Fruit fly (Drosophila melanogaster) whole organism, embryonic: ENCODE data around the gene CG43389.

ENCODE experiments used
- Atf-2 ChIP-seq: fragments of 200-800 bp; sonication (Bioruptor generic); optimal IDR thresholded peaks from 2 replicates; lab custom pipeline; 2016; ENCODE audit warnings: missing biosample characterization, missing genetic modification characterization
- CG10147 ChIP-seq: fragments of 200-800 bp; sonication (Bioruptor generic); optimal IDR thresholded peaks from 2 replicates; lab custom pipeline; 2019; ENCODE audit warnings: missing biosample characterization, mild to moderate bottlenecking, missing genetic modification characterization, moderate library complexity
- CG10462 ChIP-seq: fragments of 200-800 bp; sonication (Bioruptor generic); optimal IDR thresholded peaks from 2 replicates; lab custom pipeline; 2016; ENCODE audit warnings: missing biosample characterization, missing genetic modification characterization
- CG10979 ChIP-seq: fragments of 200-800 bp; sonication (Bioruptor generic); optimal IDR thresholded peaks from 2 replicates; lab custom pipeline; 2018; ENCODE audit warnings: missing biosample characterization, mild to moderate bottlenecking, missing genetic modification characterization, moderate library complexity
- CG11696 ChIP-seq: fragments of 200-800 bp; sonication (Bioruptor generic); IDR thresholded peaks from 2 replicates; pipeline ENCODE4 v1.3.6; 2022; ENCODE audit warnings: missing biosample characterization, missing genetic modification characterization
- CG11723 ChIP-seq: fragments of 200-800 bp; sonication (Bioruptor generic); optimal IDR thresholded peaks from 2 replicates; lab custom pipeline; 2017; ENCODE audit warnings: missing biosample characterization, mild to moderate bottlenecking, missing genetic modification characterization
- CG12155 ChIP-seq: fragments of 200-800 bp; sonication (Bioruptor generic); optimal IDR thresholded peaks from 3 replicates; lab custom pipeline; 2016; ENCODE audit warnings: missing biosample characterization, missing genetic modification characterization
- CG15269 ChIP-seq: fragments of 200-800 bp; sonication (Bioruptor generic); optimal IDR thresholded peaks from 2 replicates; lab custom pipeline; 2018; ENCODE audit warnings: missing biosample characterization, mild to moderate bottlenecking, missing genetic modification characterization, moderate library complexity
- CG17385 ChIP-seq: fragments of 200-800 bp; sonication (Bioruptor generic); optimal IDR thresholded peaks from 3 replicates; lab custom pipeline; 2018; ENCODE audit warnings: missing biosample characterization, mild to moderate bottlenecking, missing genetic modification characterization
- CG17829 ChIP-seq: fragments of 200-800 bp; optimal IDR thresholded peaks from 2 replicates; lab custom pipeline; 2019; ENCODE audit warnings: missing biosample characterization, mild to moderate bottlenecking, missing genetic modification characterization, moderate library complexity
- CG7928 ChIP-seq: fragments of 200-800 bp; sonication (Bioruptor generic); optimal IDR thresholded peaks from 2 replicates; lab custom pipeline; 2017; ENCODE audit warnings: missing biosample characterization, mild to moderate bottlenecking, missing genetic modification characterization
- CG7963 ChIP-seq: fragments of 200-800 bp; sonication (Bioruptor generic); IDR thresholded peaks from 3 replicates; pipeline ENCODE4 v1.3.6; 2022; ENCODE audit warnings: missing biosample characterization, missing genetic modification characterization; ENCODE audit not compliant: partially characterized antibody
- CHES-1-like ChIP-seq: fragments of 200-800 bp; sonication (Bioruptor generic); optimal IDR thresholded peaks from 2 replicates; lab custom pipeline; 2016; ENCODE audit warnings: missing biosample characterization, missing genetic modification characterization
- CrebB ChIP-seq: fragments of 200-800 bp; sonication (Bioruptor generic); optimal IDR thresholded peaks from 3 replicates; lab custom pipeline; 2018; ENCODE audit warnings: missing biosample characterization, mild to moderate bottlenecking, missing genetic modification characterization
- Ets97D ChIP-seq: fragments of 200-800 bp; sonication (Bioruptor generic); optimal IDR thresholded peaks from 3 replicates; lab custom pipeline; 2016; ENCODE audit warnings: missing biosample characterization, missing genetic modification characterization
- Hr51 ChIP-seq, 2 experiments: fragments of 200-800 bp; sonication (Bioruptor generic); optimal IDR thresholded peaks; 2 replicates in 1 of 2; 3 replicates in 1 of 2; lab custom pipeline; 2016 to 2018; ENCODE audit warnings: missing biosample characterization in 2 of 2, missing genetic modification characterization in 2 of 2, mild to moderate bottlenecking in 1 of 2, moderate library complexity in 1 of 2
- Med ChIP-seq: fragments of 200-800 bp; sonication (Bioruptor generic); peaks from one replicate; lab custom pipeline; 2016; ENCODE audit warnings: missing biosample characterization, missing genetic modification characterization, mild to moderate bottlenecking, inconsistent platforms, moderate library complexity
- NFAT ChIP-seq: fragments of 200-800 bp; sonication (Bioruptor generic); IDR thresholded peaks from 2 replicates; pipeline ENCODE4 v1.3.6; 2022; ENCODE audit warnings: missing biosample characterization, missing genetic modification characterization
- NK7.1 ChIP-seq: fragments of 200-800 bp; sonication (Bioruptor generic); optimal IDR thresholded peaks from 3 replicates; lab custom pipeline; 2016; ENCODE audit warnings: missing biosample characterization, missing genetic modification characterization
- Ravus ChIP-seq: fragments of 200-800 bp; sonication (Bioruptor generic); IDR thresholded peaks from 2 replicates; pipeline ENCODE4 v1.3.6; 2022; ENCODE audit warnings: missing biosample characterization, missing genetic modification characterization
- Side ChIP-seq: fragments of 200-800 bp; sonication (Bioruptor generic); optimal IDR thresholded peaks from 2 replicates; lab custom pipeline; 2016; ENCODE audit warnings: missing biosample characterization, missing genetic modification characterization
- Sin3A ChIP-seq: fragments of >200 bp; optimal IDR thresholded peaks from 2 replicates; lab custom pipeline; 2018
- Sox100B ChIP-seq: fragments of 200-800 bp; sonication (Bioruptor generic); optimal IDR thresholded peaks from 3 replicates; lab custom pipeline; 2018; ENCODE audit warnings: missing biosample characterization, mild to moderate bottlenecking, missing genetic modification characterization
- az2 ChIP-seq: fragments of 200-800 bp; sonication (Bioruptor generic); optimal IDR thresholded peaks from 3 replicates; lab custom pipeline; 2016; ENCODE audit warnings: missing biosample characterization, missing genetic modification characterization
- bsh ChIP-seq, 2 experiments: fragments of 200-800 bp; sonication (Bioruptor generic); optimal IDR thresholded peaks; 2 replicates each; lab custom pipeline; 2017 to 2018; ENCODE audit warnings: mild to moderate bottlenecking in 2 of 2, missing biosample characterization in 2 of 2, missing genetic modification characterization in 2 of 2, moderate library complexity in 1 of 2
- crol ChIP-seq: fragments of 200-800 bp; sonication (Bioruptor generic); IDR thresholded peaks from 2 replicates; pipeline ENCODE4 v1.3.6; 2022; ENCODE audit warnings: missing biosample characterization, missing genetic modification characterization
- da ChIP-seq: fragments of 200-800 bp; sonication (Bioruptor generic); optimal IDR thresholded peaks from 2 replicates; lab custom pipeline; 2016; ENCODE audit warnings: missing biosample characterization, missing genetic modification characterization
- disco-r ChIP-seq: fragments of 200-800 bp; sonication (Bioruptor generic); optimal IDR thresholded peaks from 2 replicates; lab custom pipeline; 2016; ENCODE audit warnings: missing biosample characterization, missing genetic modification characterization
- dm ChIP-seq: fragments of 200-800 bp; sonication (Bioruptor generic); optimal IDR thresholded peaks from 3 replicates; lab custom pipeline; 2016; ENCODE audit warnings: missing biosample characterization, missing genetic modification characterization
- fru ChIP-seq: fragments of >200 bp; optimal IDR thresholded peaks from 2 replicates; lab custom pipeline; 2017
- gcm ChIP-seq: fragments of 200-800 bp; sonication (Bioruptor generic); optimal IDR thresholded peaks from 2 replicates; lab custom pipeline; 2019; ENCODE audit warnings: missing biosample characterization, mild to moderate bottlenecking, missing genetic modification characterization, moderate library complexity
- nau ChIP-seq: fragments of 200-800 bp; sonication (Bioruptor generic); optimal IDR thresholded peaks from 3 replicates; lab custom pipeline; 2017; ENCODE audit warnings: missing biosample characterization, mild to moderate bottlenecking, missing genetic modification characterization, missing genetic modification reagents
- sd ChIP-seq: fragments of 200-800 bp; sonication (Bioruptor generic); optimal IDR thresholded peaks from 3 replicates; lab custom pipeline; 2018; ENCODE audit warnings: missing biosample characterization, mild to moderate bottlenecking, missing genetic modification characterization, moderate library complexity
- seq ChIP-seq: fragments of 200-800 bp; sonication (Bioruptor generic); IDR thresholded peaks from 2 replicates; pipeline ENCODE4 v1.3.6; 2022; ENCODE audit warnings: missing biosample characterization, missing genetic modification characterization
- sima ChIP-seq: fragments of 200-800 bp; sonication (Bioruptor generic); optimal IDR thresholded peaks from 2 replicates; lab custom pipeline; 2016; ENCODE audit warnings: missing biosample characterization, missing genetic modification characterization
- slp2 ChIP-seq: fragments of 200-800 bp; sonication (Bioruptor generic); optimal IDR thresholded peaks from 2 replicates; lab custom pipeline; 2016; ENCODE audit warnings: missing biosample characterization, missing genetic modification characterization
- ssp ChIP-seq: fragments of 200-800 bp; sonication (Bioruptor generic); IDR thresholded peaks from 2 replicates; pipeline ENCODE4 v1.3.6; 2022; ENCODE audit warnings: missing biosample characterization, missing genetic modification characterization
- unpg ChIP-seq: fragments of 200-800 bp; sonication (Bioruptor generic); optimal IDR thresholded peaks from 3 replicates; lab custom pipeline; 2018; ENCODE audit warnings: missing biosample characterization, mild to moderate bottlenecking, missing genetic modification characterization, moderate library complexity
- vnd ChIP-seq: fragments of 200-800 bp; sonication (Bioruptor generic); IDR thresholded peaks from 3 replicates; pipeline ENCODE4 v1.3.6; 2022; ENCODE audit warnings: missing biosample characterization, missing genetic modification characterization; ENCODE audit not compliant: partially characterized antibody

The CG43389 gene

dm6 chr3L:3240597-3241367 lies 7.0 kb upstream of the CG43389 start (continued):
- no peak for TF ChIP-seq da (GFP tag; lab: Kevin White, UChicago)
- peak; percentile 28 for TF ChIP-seq Sox100B (GFP tag; lab: Kevin White, UChicago)
- no peak for TF ChIP-seq ssp
- no peak for TF ChIP-seq CG10147 (GFP tag; lab: Kevin White, UChicago)
- TF ChIP-seq CG11696 = no peak
- no peak for TF ChIP-seq gcm (GFP tag; lab: Kevin White, UChicago)
- TF ChIP-seq az2 (GFP tag; lab: Kevin White, UChicago) = peak; percentile 29
- TF ChIP-seq Ravus (GFP tag; lab: Robert Waterston, UW) = no peak
- TF ChIP-seq slp2 (GFP tag; lab: Kevin White, UChicago) = no peak
- no peak for TF ChIP-seq Ets97D (GFP tag; lab: Kevin White, UChicago)
- 0 out of 2 replicates have a peak, but pooled peaks have one; percentile 30 for TF ChIP-seq seq (GFP tag; lab: Robert Waterston, UW)
- no peak for TF ChIP-seq dm (GFP tag; lab: Kevin White, UChicago)
- TF ChIP-seq unpg = peak; percentile 18
- no peak for TF ChIP-seq sima (GFP tag; lab: Kevin White, UChicago)
- peak; percentile 11 for TF ChIP-seq CG17829 (tag; lab: Kevin White, UChicago)
- no peak for TF ChIP-seq CG10462 (GFP tag; lab: Kevin White, UChicago)
- TF ChIP-seq CG11723 (GFP tag; lab: Kevin White, UChicago) = no peak
- TF ChIP-seq sd (tag; lab: Kevin White, UChicago) = no peak
- TF ChIP-seq NFAT (GFP tag; lab: Robert Waterston, UW) = no peak
- TF ChIP-seq nau = no peak
- no peak for TF ChIP-seq CG7928 (GFP tag; lab: Kevin White, UChicago)
- no peak for TF ChIP-seq CG7963
- no peak for TF ChIP-seq Side (GFP tag; lab: Kevin White, UChicago)
- TF ChIP-seq Atf-2 = no peak
- TF ChIP-seq CG10979 (tag; lab: Kevin White, UChicago) = peak; percentile 34
- no peak for TF ChIP-seq CHES-1-like (GFP tag; lab: Kevin White, UChicago)
- peak; percentile 56 for TF ChIP-seq Med (GFP tag; lab: Kevin White, UChicago)
- no peak for TF ChIP-seq CrebB (tag; lab: Kevin White, UChicago)
- TF ChIP-seq CG17385 (GFP tag; lab: Kevin White, UChicago) = peak; percentile 49
- no peak for TF ChIP-seq Sin3A
- peak in 1 of 2 experiments; percentile 65 for TF ChIP-seq Hr51 (GFP tag; optimal IDR thresholded peaks at IDR 0.05; lab: Kevin White, UChicago)
- TF ChIP-seq CG15269 = peak; percentile 49
- no peak for TF ChIP-seq disco-r (GFP tag; lab: Kevin White, UChicago)
- TF ChIP-seq, all 482 proteins: peak for 68

dm6 chr3L:3241368-3241640 lies 6.5 kb upstream of the CG43389 start:
- TF ChIP-seq CG12155 (GFP tag; lab: Kevin White, UChicago) = no peak
- TF ChIP-seq nau = no peak
- 0 out of 3 replicates have a peak, but pooled peaks have one; percentile 16 for TF ChIP-seq vnd (GFP tag; lab: Robert Waterston, UW)
- TF ChIP-seq bsh (GFP tag; optimal IDR thresholded peaks at IDR 0.05; lab: Kevin White, UChicago) = no peak
- no peak for TF ChIP-seq fru (lab: Kevin White, UChicago)
- TF ChIP-seq crol (GFP tag; lab: Robert Waterston, UW) = peak; percentile 66; the same call in 1 of the 2 replicates
- TF ChIP-seq NK7.1 (GFP tag; lab: Kevin White, UChicago) = no peak
- 0 out of 3 replicates have a peak, but pooled peaks have one; percentile 18 for TF ChIP-seq CG7963
